Worm (Caenorhabditis elegans): ENCODE results near the gene F17C11.2.

Gene F17C11.2

DNA sequence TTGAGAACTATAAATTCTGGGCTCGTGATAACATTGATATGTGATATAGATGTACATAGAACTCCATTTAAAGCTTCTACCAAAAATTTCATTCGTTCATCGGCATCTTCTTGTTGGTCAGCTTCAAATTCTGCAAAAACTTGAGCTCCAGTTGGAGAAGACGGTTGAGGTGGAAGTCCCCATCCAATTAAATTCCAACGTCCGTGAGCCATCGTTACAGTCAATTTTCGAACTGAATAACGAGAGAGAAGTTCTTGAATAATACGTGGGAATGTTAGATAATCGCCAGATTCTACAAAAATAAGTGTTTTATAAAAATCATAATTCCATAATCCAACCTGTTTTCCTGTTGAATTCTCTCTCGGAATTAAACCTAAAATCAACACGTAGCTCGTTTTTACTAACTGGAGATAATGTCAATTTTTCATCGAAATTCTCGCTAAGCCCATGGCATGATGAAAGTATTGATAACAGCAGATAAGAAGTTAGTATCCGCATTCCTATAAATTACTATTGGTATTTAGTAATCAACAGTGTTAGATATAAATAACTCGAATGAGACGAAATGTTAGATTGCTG is 10.4 kb downstream of the F17C11.2 start, which contains the start of gene pigt-1:
pigt-1 (minus strand) TSS at position 500 of the 579 bp plus-strand sequence.
- TF ChIP-seq unc-62 (GFP tag; optimal IDR thresholded peaks at IDR 0.05) = no peak

DNA sequence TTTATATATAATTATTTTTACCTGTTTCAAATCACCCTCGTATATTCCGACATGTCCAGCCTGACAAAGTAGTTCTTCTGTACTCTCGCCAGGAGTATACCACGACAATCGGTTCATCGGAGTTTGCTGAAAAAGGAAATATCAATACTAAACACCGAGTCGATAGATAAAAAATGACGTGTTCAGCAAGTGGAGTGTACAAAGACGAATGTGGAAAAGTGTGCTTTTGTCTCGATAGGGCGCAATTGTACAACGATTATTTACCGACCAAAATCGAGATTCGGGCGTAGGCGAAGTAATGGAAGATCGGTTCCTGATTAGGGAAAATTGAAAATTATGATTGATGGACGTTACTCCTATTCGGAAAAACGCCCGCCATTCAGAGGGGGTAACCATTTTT is 12.5 kb downstream of the F17C11.2 start, which contains the start of gene vps-36:
vps-36 (minus strand) TSS at position 126 of the 400 bp plus-strand sequence.
- no peak for TF ChIP-seq unc-62 (GFP tag; optimal IDR thresholded peaks at IDR 0.05)

DNA sequence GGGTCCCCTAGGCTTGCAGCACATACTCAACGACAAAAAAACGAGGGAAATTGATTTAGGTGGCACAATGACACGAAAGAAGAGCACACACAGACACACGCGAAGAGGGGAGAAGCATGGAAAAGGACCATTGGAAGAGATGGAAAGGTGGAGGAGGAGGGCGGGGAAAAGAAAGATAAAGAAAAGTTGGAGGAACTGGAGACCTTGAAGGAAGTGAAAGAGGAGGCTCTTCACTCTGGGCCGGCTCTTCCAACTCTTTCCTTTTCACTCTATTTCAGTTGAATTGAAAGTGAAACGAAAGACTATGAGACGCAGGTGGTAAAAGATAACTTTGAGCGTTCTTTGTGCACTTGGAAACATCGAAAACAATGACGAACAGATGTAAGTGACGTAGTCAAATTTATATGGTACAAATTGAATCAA is 13.4 kb downstream of the F17C11.2 start:
- TF ChIP-seq unc-62 (GFP tag; optimal IDR thresholded peaks at IDR 0.05) = no peak

ce11 chrV:10965501-10965900 is 17.5 kb downstream of the F17C11.2 start, which contains the start of the genes ctf-4 and eef-1G:
Gene ctf-4, minus strand, starts transcription at chrV:10965539.
Gene eef-1G, plus strand, starts transcription at chrV:10965719.
- TF ChIP-seq unc-62 (GFP tag; optimal IDR thresholded peaks at IDR 0.05) = no peak

DNA sequence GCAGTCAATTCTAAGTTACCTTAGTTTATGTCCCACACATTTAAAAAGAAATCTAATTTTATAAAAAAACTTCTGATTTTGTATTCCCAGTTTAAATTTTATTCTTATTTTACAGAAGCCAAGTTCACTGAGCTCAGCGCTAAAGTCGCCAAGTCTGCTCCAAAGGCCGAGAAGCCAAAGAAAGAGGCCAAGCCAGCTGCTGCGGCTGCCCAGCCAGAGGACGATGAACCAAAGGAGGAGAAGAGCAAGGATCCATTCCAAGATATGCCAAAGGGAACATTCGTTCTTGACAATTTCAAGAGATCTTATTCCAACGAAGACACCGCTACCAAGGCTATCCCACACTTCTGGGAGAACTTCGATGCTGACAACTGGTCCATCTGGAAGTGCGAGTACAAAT is 18.8 kb downstream of the F17C11.2 start:
- no peak for TF ChIP-seq unc-62 (GFP tag; optimal IDR thresholded peaks at IDR 0.05)

DNA sequence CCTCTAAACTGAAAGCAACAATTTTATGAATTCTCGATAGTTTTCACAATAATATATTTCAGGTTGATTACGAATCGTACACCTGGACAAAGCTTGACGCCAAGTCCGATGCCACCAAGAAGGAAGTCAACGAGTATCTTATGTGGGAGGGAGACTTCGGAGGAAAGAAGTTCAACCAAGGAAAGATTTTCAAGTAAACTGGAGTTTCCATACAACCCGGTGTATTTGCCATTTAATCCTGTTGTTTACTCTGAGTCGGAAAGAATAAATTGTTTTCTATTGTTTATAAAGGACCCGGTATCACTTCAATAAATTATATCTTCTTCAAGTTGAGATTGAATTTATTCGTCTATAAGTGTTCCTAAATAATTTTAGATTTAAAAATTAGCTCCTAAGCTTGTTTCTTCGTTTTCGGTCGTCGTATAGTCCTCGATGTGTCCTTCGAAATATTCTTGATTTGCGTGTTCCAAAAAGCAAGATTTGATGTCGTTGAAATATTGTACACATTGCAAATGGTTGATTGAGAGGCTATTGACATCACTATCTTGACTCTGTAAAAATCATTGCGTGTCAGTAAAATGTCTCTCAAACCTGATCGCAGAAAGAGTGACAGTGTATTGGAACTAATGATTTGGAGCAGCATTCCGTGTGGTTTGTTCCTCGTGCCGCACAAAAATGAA is 19.7 kb downstream of the F17C11.2 start:
- no peak for TF ChIP-seq unc-62 (GFP tag; optimal IDR thresholded peaks at IDR 0.05)

DNA sequence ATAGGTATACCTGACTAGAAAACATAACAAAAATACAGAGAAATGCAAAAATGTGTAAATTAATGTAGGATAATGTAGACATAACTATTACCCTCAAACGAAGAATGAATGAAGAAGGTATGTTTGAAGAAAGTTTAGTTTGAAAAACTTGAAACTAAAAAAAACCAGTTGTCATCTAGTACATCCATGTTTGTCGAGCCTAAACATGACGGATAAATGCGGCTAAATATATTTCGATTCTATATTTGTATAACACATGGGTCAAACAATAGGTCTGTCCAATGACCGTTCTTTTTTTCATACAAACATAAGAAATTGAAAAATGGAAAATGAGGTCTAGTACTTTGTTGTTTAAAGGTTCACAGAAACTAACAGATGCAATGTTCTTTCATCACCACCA is 22.0 kb downstream of the F17C11.2 start, which contains the start of gene F17C11.22:
F17C11.22 (minus strand) TSS at position 101 of the 400 bp plus-strand sequence.
- TF ChIP-seq unc-62 (GFP tag; optimal IDR thresholded peaks at IDR 0.05) = no peak

ce11 chrV:10970930-10971329 is 22.9 kb downstream of the F17C11.2 start:
- no peak for TF ChIP-seq unc-62 (GFP tag; optimal IDR thresholded peaks at IDR 0.05)

DNA sequence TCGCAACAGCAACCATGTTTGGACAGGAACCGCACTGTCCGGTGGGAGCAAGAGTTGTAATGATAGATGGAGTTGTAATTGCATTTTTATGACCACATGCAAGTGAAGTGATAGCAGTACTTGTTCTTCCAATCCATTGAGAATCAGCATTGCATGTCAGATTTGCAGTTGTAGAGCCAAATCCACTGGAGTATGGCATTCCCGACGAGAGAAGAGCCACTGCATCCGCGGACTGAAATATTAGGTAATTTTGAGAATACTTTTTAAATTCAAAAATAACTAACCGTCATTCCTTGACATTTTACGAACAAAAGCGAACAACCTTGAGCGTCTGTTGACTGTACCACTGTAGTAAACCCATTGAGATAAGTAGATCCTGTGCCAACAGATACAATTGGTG is 27.1 kb downstream of the F17C11.2 start:
- TF ChIP-seq unc-62 (GFP tag; optimal IDR thresholded peaks at IDR 0.05) = no peak

DNA sequence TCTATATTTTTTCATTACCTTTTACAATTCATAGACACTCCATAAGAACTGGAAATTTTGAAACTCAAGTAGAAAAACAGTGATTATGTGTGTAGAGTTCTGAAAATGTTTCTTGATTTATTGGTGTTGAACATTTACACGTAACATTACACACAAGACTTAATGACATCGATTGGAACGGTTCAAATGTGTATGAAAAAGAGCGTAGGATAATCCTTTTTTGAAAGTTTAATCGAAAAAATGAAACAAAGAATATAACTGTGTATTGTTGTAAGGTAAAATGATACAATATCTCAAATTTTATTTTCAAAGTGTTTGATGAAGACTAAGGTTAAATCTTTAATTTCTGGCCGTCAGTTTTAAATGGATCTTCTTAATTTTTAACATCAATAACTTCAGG is 33.1 kb downstream of the F17C11.2 start, which contains the start of gene fig-1:
fig-1 (minus strand) TSS at position 101 of the 400 bp plus-strand sequence.
- no peak for TF ChIP-seq unc-62 (GFP tag; optimal IDR thresholded peaks at IDR 0.05)

- no peak for TF ChIP-seq unc-62 (GFP tag; optimal IDR thresholded peaks at IDR 0.05)
Observed at ce11 chrV:10991789-10992188, 43.8 kb downstream of the F17C11.2 start, which contains the start of gene frpr-9. Gene frpr-9, plus strand, starts transcription at chrV:10992089.
